Fruit fly (Drosophila melanogaster) whole organism, embryonic: ENCODE measurements around the gene cup.

Experiments
- Bgb ChIP-seq: fragments of 200-800 bp; sonication (Bioruptor generic); IDR thresholded peaks from 2 replicates; pipeline ENCODE4 v1.3.6; 2022; ENCODE audit warnings: missing biosample characterization, missing genetic modification characterization; ENCODE audit not compliant: partially characterized antibody
- CG10366 ChIP-seq: fragments of 200-800 bp; sonication (Bioruptor generic); IDR thresholded peaks from 2 replicates; pipeline ENCODE4 v1.3.6; 2022; ENCODE audit warnings: missing biosample characterization, missing genetic modification characterization
- CG10654 ChIP-seq: fragments of 200-800 bp; sonication (Bioruptor generic); optimal IDR thresholded peaks from 2 replicates; lab custom pipeline; 2016; ENCODE audit warnings: missing biosample characterization, missing genetic modification characterization
- CG12744 ChIP-seq: fragments of 200-800 bp; sonication (Bioruptor generic); optimal IDR thresholded peaks from 2 replicates; lab custom pipeline; 2016; ENCODE audit warnings: missing biosample characterization, missing genetic modification characterization
- CG12769 ChIP-seq: fragments of 200-800 bp; sonication (Bioruptor generic); optimal IDR thresholded peaks from 2 replicates; lab custom pipeline; 2019; ENCODE audit warnings: missing biosample characterization, mild to moderate bottlenecking, missing genetic modification characterization, moderate library complexity
- CG14050 ChIP-seq: fragments of 200-800 bp; sonication (Bioruptor generic); IDR thresholded peaks from 3 replicates; pipeline ENCODE4 v1.3.6; 2022; ENCODE audit warnings: missing biosample characterization, missing genetic modification characterization
- CG14441 ChIP-seq: fragments of 200-800 bp; sonication (Bioruptor generic); IDR thresholded peaks from 2 replicates; pipeline ENCODE4 v1.3.6; 2022; ENCODE audit warnings: missing biosample characterization, missing genetic modification characterization
- CG15269 ChIP-seq: fragments of 200-800 bp; sonication (Bioruptor generic); optimal IDR thresholded peaks from 2 replicates; lab custom pipeline; 2018; ENCODE audit warnings: missing biosample characterization, mild to moderate bottlenecking, missing genetic modification characterization, moderate library complexity
- CG15479 ChIP-seq: fragments of 200-800 bp; sonication (Bioruptor generic); optimal IDR thresholded peaks from 3 replicates; lab custom pipeline; 2019; ENCODE audit warnings: missing biosample characterization, mild to moderate bottlenecking, missing genetic modification characterization, moderate library complexity
- CG15601 ChIP-seq: fragments of 200-800 bp; sonication (Bioruptor generic); optimal IDR thresholded peaks from 3 replicates; lab custom pipeline; 2019; ENCODE audit warnings: missing biosample characterization, mild to moderate bottlenecking, missing genetic modification characterization, moderate library complexity
- CG1602 ChIP-seq: fragments of 200-800 bp; sonication (Bioruptor generic); optimal IDR thresholded peaks from 3 replicates; lab custom pipeline; 2016; ENCODE audit warnings: missing biosample characterization, missing genetic modification characterization
- CG17612 ChIP-seq: fragments of 200-800 bp; sonication (Bioruptor generic); IDR thresholded peaks from 2 replicates; pipeline ENCODE4 v1.3.6; 2022; ENCODE audit warnings: missing biosample characterization, missing genetic modification characterization
- CG32767 ChIP-seq: fragments of 200-800 bp; sonication (Bioruptor generic); IDR thresholded peaks from 2 replicates; pipeline ENCODE4 v1.3.6; 2022; ENCODE audit warnings: missing biosample characterization, missing genetic modification characterization
- CG5245 ChIP-seq: fragments of 200-800 bp; sonication (Bioruptor generic); optimal IDR thresholded peaks from 3 replicates; lab custom pipeline; 2016; ENCODE audit warnings: missing biosample characterization, missing genetic modification characterization
- CG6854 ChIP-seq: fragments of 200-800 bp; sonication (Bioruptor generic); optimal IDR thresholded peaks from 3 replicates; lab custom pipeline; 2017; ENCODE audit warnings: missing biosample characterization, mild to moderate bottlenecking, missing genetic modification characterization
- CG9932 ChIP-seq: fragments of 200-800 bp; sonication (Bioruptor generic); IDR thresholded peaks from 2 replicates; pipeline ENCODE4 v1.3.6; 2022; ENCODE audit warnings: missing biosample characterization, missing genetic modification characterization
- Dfd ChIP-seq, 2 experiments: fragments of >200 bp; optimal IDR thresholded peaks; 2 replicates each; lab custom pipeline; 2017; ENCODE audit warnings: missing biosample characterization in 2 of 2, missing genetic modification characterization in 2 of 2
- Dp ChIP-seq: fragments of 200-800 bp; sonication (Bioruptor generic); optimal IDR thresholded peaks from 2 replicates; lab custom pipeline; 2018; ENCODE audit warnings: missing biosample characterization, mild to moderate bottlenecking, missing genetic modification characterization, moderate library complexity
- Ets97D ChIP-seq: fragments of 200-800 bp; sonication (Bioruptor generic); optimal IDR thresholded peaks from 3 replicates; lab custom pipeline; 2016; ENCODE audit warnings: missing biosample characterization, missing genetic modification characterization
- HLH54F ChIP-seq: fragments of 200-800 bp; sonication (Bioruptor generic); optimal IDR thresholded peaks from 3 replicates; lab custom pipeline; 2016; ENCODE audit warnings: missing biosample characterization, missing genetic modification characterization
- Lim3 ChIP-seq: fragments of 200-800 bp; sonication (Bioruptor generic); IDR thresholded peaks from 2 replicates; pipeline ENCODE4 v1.3.6; 2022; ENCODE audit warnings: missing biosample characterization, missing genetic modification characterization
- Mad ChIP-seq: fragments of 200-800 bp; sonication (Bioruptor generic); optimal IDR thresholded peaks from 2 replicates; lab custom pipeline; 2016; ENCODE audit warnings: missing biosample characterization, missing genetic modification characterization
- Oli ChIP-seq: fragments of 200-800 bp; sonication (Bioruptor generic); optimal IDR thresholded peaks from 2 replicates; lab custom pipeline; 2018; ENCODE audit warnings: missing biosample characterization, mild to moderate bottlenecking, missing genetic modification characterization, moderate library complexity
- Usf ChIP-seq: fragments of 200-800 bp; sonication (Bioruptor generic); optimal IDR thresholded peaks from 2 replicates; lab custom pipeline; 2017; ENCODE audit warnings: missing genotype, missing biosample characterization, missing genetic modification characterization
- bsh ChIP-seq, 2 experiments: fragments of 200-800 bp; sonication (Bioruptor generic); optimal IDR thresholded peaks; 2 replicates each; lab custom pipeline; 2017 to 2018; ENCODE audit warnings: mild to moderate bottlenecking in 2 of 2, missing biosample characterization in 2 of 2, missing genetic modification characterization in 2 of 2, moderate library complexity in 1 of 2
- cas ChIP-seq: fragments of 200-800 bp; sonication (Bioruptor generic); IDR thresholded peaks from 2 replicates; pipeline ENCODE4 v1.3.6; 2022; ENCODE audit warnings: missing biosample characterization, missing genetic modification characterization
- crc ChIP-seq: fragments of 200-800 bp; sonication (Bioruptor generic); optimal IDR thresholded peaks from 2 replicates; lab custom pipeline; 2016; ENCODE audit warnings: missing biosample characterization, missing genetic modification characterization
- dimm ChIP-seq: fragments of 200-800 bp; sonication (Bioruptor generic); IDR thresholded peaks from 2 replicates; pipeline ENCODE4 v1.3.6; 2022; ENCODE audit warnings: missing biosample characterization, missing genetic modification characterization
- dmrt99B ChIP-seq: fragments of 200-800 bp; sonication (Bioruptor generic); optimal IDR thresholded peaks from 2 replicates; lab custom pipeline; 2018; ENCODE audit warnings: missing biosample characterization, mild to moderate bottlenecking, missing genetic modification characterization, moderate library complexity
- eyg ChIP-seq: fragments of 200-800 bp; sonication (Bioruptor generic); optimal IDR thresholded peaks from 3 replicates; lab custom pipeline; 2016; ENCODE audit warnings: missing biosample characterization, missing genetic modification characterization
- fd3F ChIP-seq: fragments of 200-800 bp; sonication (Bioruptor generic); optimal IDR thresholded peaks from 2 replicates; lab custom pipeline; 2018; ENCODE audit warnings: missing biosample characterization, mild to moderate bottlenecking, missing genetic modification characterization, moderate library complexity
- fd96Cb ChIP-seq: fragments of 200-800 bp; sonication (Bioruptor generic); optimal IDR thresholded peaks from 2 replicates; lab custom pipeline; 2018; ENCODE audit warnings: missing biosample characterization, mild to moderate bottlenecking, missing genetic modification characterization, moderate library complexity
- grn ChIP-seq: fragments of 200-800 bp; sonication (Bioruptor generic); optimal IDR thresholded peaks from 3 replicates; lab custom pipeline; 2017; ENCODE audit warnings: missing biosample characterization, missing genetic modification characterization
- insv ChIP-seq, 2 experiments: fragments of 200-800 bp; sonication (Bioruptor generic); optimal IDR thresholded peaks; 3 replicates each; lab custom pipeline; 2016 to 2018; ENCODE audit warnings: missing biosample characterization in 2 of 2, missing genetic modification characterization in 2 of 2
- knrl ChIP-seq: fragments of 200-800 bp; sonication (Bioruptor generic); IDR thresholded peaks from 3 replicates; pipeline ENCODE4 v1.3.6; 2022; ENCODE audit warnings: missing biosample characterization, missing genetic modification characterization; ENCODE audit not compliant: partially characterized antibody
- lilli ChIP-seq: fragments of 200-800 bp; sonication (Bioruptor generic); optimal IDR thresholded peaks from 3 replicates; lab custom pipeline; 2016; ENCODE audit warnings: missing biosample characterization, missing genetic modification characterization
- lmd ChIP-seq: fragments of 200-800 bp; sonication (Bioruptor generic); IDR thresholded peaks from 2 replicates; pipeline ENCODE4 v1.3.6; 2022; ENCODE audit warnings: missing biosample characterization, missing genetic modification characterization
- lov ChIP-seq, 2 experiments: fragments of 200-800 bp in 1 of 2; fragments of >200 bp in 1 of 2; sonication (Bioruptor generic) in 1 of 2; IDR thresholded peaks in 1 of 2; optimal IDR thresholded peaks in 1 of 2; 2 replicates in 1 of 2; 3 replicates in 1 of 2; pipeline versions ENCODE4 v1.3.6 to Lab custom; 2017 to 2022; ENCODE audit warnings: missing biosample characterization in 1 of 2, missing genetic modification characterization in 1 of 2
- otp ChIP-seq: fragments of 200-800 bp; sonication (Bioruptor generic); IDR thresholded peaks from 3 replicates; pipeline ENCODE4, ENCODE4 v1.3.6; 2022; ENCODE audit warnings: missing biosample characterization, missing genetic modification characterization
- pita ChIP-seq: fragments of 200-800 bp; sonication (Bioruptor generic); optimal IDR thresholded peaks from 2 replicates; lab custom pipeline; 2017; ENCODE audit warnings: missing biosample characterization, mild to moderate bottlenecking, missing genetic modification characterization
- pzg ChIP-seq: fragments of 200-800 bp; sonication (Bioruptor generic); optimal IDR thresholded peaks from 3 replicates; lab custom pipeline; 2018; ENCODE audit warnings: missing biosample characterization, mild to moderate bottlenecking, missing genetic modification characterization, moderate library complexity
- row ChIP-seq: fragments of 200-800 bp; sonication (Bioruptor generic); IDR thresholded peaks from 3 replicates; pipeline ENCODE4 v1.3.6; 2022; ENCODE audit warnings: missing biosample characterization, missing genetic modification characterization
- run ChIP-seq: fragments of 200-800 bp; sonication (Bioruptor generic); optimal IDR thresholded peaks from 3 replicates; lab custom pipeline; 2018; ENCODE audit warnings: missing biosample characterization, mild to moderate bottlenecking, missing genetic modification characterization
- seq ChIP-seq: fragments of 200-800 bp; sonication (Bioruptor generic); IDR thresholded peaks from 2 replicates; pipeline ENCODE4 v1.3.6; 2022; ENCODE audit warnings: missing biosample characterization, missing genetic modification characterization
- sisA ChIP-seq: fragments of 200-800 bp; sonication (Bioruptor generic); IDR thresholded peaks from 2 replicates; pipeline ENCODE4 v1.3.6; 2022; ENCODE audit warnings: missing biosample characterization, missing genetic modification characterization
- sna ChIP-seq: fragments of 200-800 bp; sonication (Bioruptor generic); IDR thresholded peaks from 2 replicates; pipeline ENCODE4 v1.3.6; 2022; ENCODE audit warnings: missing biosample characterization, missing genetic modification characterization; ENCODE audit not compliant: partially characterized antibody
- sob ChIP-seq: fragments of 200-800 bp; sonication (Bioruptor generic); IDR thresholded peaks from 2 replicates; pipeline ENCODE4 v1.3.6; 2022; ENCODE audit warnings: missing biosample characterization, missing genetic modification characterization
- sqz ChIP-seq: fragments of 200-800 bp; sonication (Bioruptor generic); optimal IDR thresholded peaks from 3 replicates; lab custom pipeline; 2018; ENCODE audit warnings: missing biosample characterization, mild to moderate bottlenecking, missing genetic modification characterization
- tna ChIP-seq: fragments of 200-800 bp; sonication (Bioruptor generic); IDR thresholded peaks from 2 replicates; pipeline ENCODE4 v1.3.6; 2022; ENCODE audit warnings: missing biosample characterization, missing genetic modification characterization; ENCODE audit not compliant: partially characterized antibody
- tx ChIP-seq: fragments of 200-800 bp; sonication (Bioruptor generic); optimal IDR thresholded peaks from 2 replicates; lab custom pipeline; 2016; ENCODE audit warnings: missing biosample characterization, missing genetic modification characterization
- zf30C ChIP-seq: fragments of 200-800 bp; sonication (Bioruptor generic); optimal IDR thresholded peaks from 3 replicates; lab custom pipeline; 2018; ENCODE audit warnings: missing biosample characterization, mild to moderate bottlenecking, missing genetic modification characterization

The cup gene

dm6 chr2L:6622642-6623162, 40.8 kb upstream of the cup start, which contains the start of gene CG34345 (continued):
- TF ChIP-seq lmd (GFP tag; lab: Robert Waterston, UW) (no peak), crc (GFP tag; lab: Kevin White, UChicago) (no peak), CG15479 (no peak), bsh (GFP tag; optimal IDR thresholded peaks at IDR 0.05; lab: Kevin White, UChicago) (no peak), lilli (GFP tag; lab: Kevin White, UChicago) (peak; percentile 1), CG32767 (no peak), Mad (GFP tag; lab: Kevin White, UChicago) (no peak), CG12744 (GFP tag; lab: Kevin White, UChicago) (no peak), grn (GFP tag; lab: Kevin White, UChicago) (no peak), CG1602 (GFP tag; lab: Kevin White, UChicago) (no peak), cas (no peak), eyg (GFP tag; lab: Kevin White, UChicago) (no peak), tx (GFP tag; lab: Kevin White, UChicago) (no peak), Usf (no peak), Bgb (peak; percentile 77), CG9932 (GFP tag; lab: Robert Waterston, UW) (peak; percentile 31; the same call in 1 of the 2 replicates), pzg (peak; percentile 43), CG10654 (no peak), Ets97D (GFP tag; lab: Kevin White, UChicago) (peak; percentile 86), sisA (no peak), sqz (no peak), CG6854 (GFP tag; lab: Kevin White, UChicago) (no peak), CG15601 (peak; percentile 20), fd96Cb (tag; lab: Kevin White, UChicago) (no peak), CG14441 (no peak), sna (GFP tag; lab: Robert Waterston, UW) (peak; percentile 64), lov (optimal IDR thresholded peaks at IDR 0.05; lab: Kevin White, UChicago) (no peak), lov (GFP tag; IDR thresholded peaks at IDR 0.05; lab: Robert Waterston, UW) (no peak), Dp (GFP tag; lab: Kevin White, UChicago) (peak; percentile 55), knrl (GFP tag; lab: Robert Waterston, UW) (peak; percentile 56; the same call in 2 of the 3 replicates), tna (GFP tag; lab: Robert Waterston, UW) (no peak), CG5245 (no peak), dmrt99B (tag; lab: Kevin White, UChicago) (no peak), pita (GFP tag; lab: Kevin White, UChicago) (peak; percentile 90), CG12769 (tag; lab: Kevin White, UChicago) (no peak), Dfd (GFP tag; optimal IDR thresholded peaks at IDR 0.05; lab: Kevin White, UChicago) (no peak), sob (GFP tag; lab: Robert Waterston, UW) (peak; percentile 41; the same call in 1 of the 2 replicates), dimm (GFP tag; lab: Robert Waterston, UW) (no peak), CG10366 (GFP tag; lab: Robert Waterston, UW) (no peak), CG17612 (GFP tag; lab: Robert Waterston, UW) (no peak), insv (GFP tag; optimal IDR thresholded peaks at IDR 0.05; lab: Kevin White, UChicago) (peak in 1 of 2 experiments; percentile 8), seq (no peak), otp (no peak), fd3F (GFP tag; lab: Kevin White, UChicago) (no peak), CG14050 (GFP tag; lab: Robert Waterston, UW) (no peak), HLH54F (GFP tag; lab: Kevin White, UChicago) (peak; percentile 13), Lim3 (no peak), zf30C (GFP tag; lab: Kevin White, UChicago) (peak; percentile 5), run (tag; lab: Kevin White, UChicago) (no peak), Oli (tag; lab: Kevin White, UChicago) (no peak), CG15269 (tag; lab: Kevin White, UChicago) (no peak), row (GFP tag; lab: Robert Waterston, UW) (no peak)
